Fruit fly (Drosophila melanogaster) whole organism, prepupa: ENCODE results near the gene CG43063.

Experiments used
- Blimp-1 ChIP-seq: fragments of 200-800 bp; sonication (Bioruptor generic); optimal IDR thresholded peaks from 3 replicates; lab custom pipeline; 2017; ENCODE audit warnings: missing biosample characterization, missing genetic modification characterization, mild to moderate bottlenecking, moderate library complexity, missing genetic modification reagents
- CG10631 ChIP-seq: fragments of 200-800 bp; sonication (Bioruptor generic); optimal IDR thresholded peaks from 2 replicates; lab custom pipeline; 2016; ENCODE audit warnings: missing biosample characterization, missing genetic modification characterization
- CG10669 ChIP-seq: fragments of 200-800 bp; sonication (Bioruptor generic); optimal IDR thresholded peaks from 3 replicates; lab custom pipeline; 2018; ENCODE audit warnings: missing biosample characterization, mild to moderate bottlenecking, missing genetic modification characterization, moderate library complexity
- CG11294 ChIP-seq: fragments of 200-800 bp; sonication (Bioruptor generic); IDR thresholded peaks from 2 replicates; pipeline ENCODE4 v1.3.6; 2022; ENCODE audit warnings: missing biosample characterization, missing genetic modification characterization
- CG11762 ChIP-seq: fragments of 200-800 bp; sonication (Bioruptor generic); optimal IDR thresholded peaks from 3 replicates; lab custom pipeline; 2016; ENCODE audit warnings: missing biosample characterization, missing genetic modification characterization; ENCODE audit not compliant: insufficient read depth
- CG11902 ChIP-seq: fragments of 200-800 bp; sonication (Bioruptor generic); optimal IDR thresholded peaks from 3 replicates; lab custom pipeline; 2016; ENCODE audit warnings: missing biosample characterization, missing genetic modification characterization
- CG15336 ChIP-seq: fragments of 200-800 bp; sonication (Bioruptor generic); IDR thresholded peaks from 2 replicates; pipeline ENCODE4 v1.3.6; 2022; ENCODE audit warnings: missing biosample characterization, missing genetic modification characterization
- CG1621 ChIP-seq: fragments of 200-800 bp; sonication (Bioruptor generic); optimal IDR thresholded peaks from 3 replicates; lab custom pipeline; 2018; ENCODE audit warnings: missing biosample characterization, mild to moderate bottlenecking, missing genetic modification characterization
- CG32006 ChIP-seq: fragments of 200-800 bp; sonication (Bioruptor generic); optimal IDR thresholded peaks from 3 replicates; lab custom pipeline; 2017; ENCODE audit warnings: missing biosample characterization, mild to moderate bottlenecking, missing genetic modification characterization
- CG34406 ChIP-seq: fragments of 200-800 bp; sonication (Bioruptor generic); optimal IDR thresholded peaks from 3 replicates; lab custom pipeline; 2016; ENCODE audit warnings: missing biosample characterization, missing genetic modification characterization
- CG4318 ChIP-seq: fragments of 200-800 bp; sonication (Bioruptor generic); optimal IDR thresholded peaks from 3 replicates; lab custom pipeline; 2017; ENCODE audit warnings: missing biosample characterization, mild to moderate bottlenecking, missing genetic modification characterization
- CG6163 ChIP-seq: fragments of 200-800 bp; sonication (Bioruptor generic); IDR thresholded peaks from 3 replicates; pipeline ENCODE4 v1.3.6; 2022; ENCODE audit warnings: missing biosample characterization, missing genetic modification characterization
- CG6276 ChIP-seq: fragments of 200-800 bp; sonication (Bioruptor generic); optimal IDR thresholded peaks from 2 replicates; lab custom pipeline; 2017; ENCODE audit warnings: missing biosample characterization, mild to moderate bottlenecking, missing genetic modification characterization
- CG6792 ChIP-seq: fragments of 200-800 bp; sonication (Bioruptor generic); optimal IDR thresholded peaks from 3 replicates; lab custom pipeline; 2016; ENCODE audit warnings: missing biosample characterization, missing genetic modification characterization
- CG6808 ChIP-seq: fragments of 200-800 bp; sonication (Bioruptor generic); optimal IDR thresholded peaks from 3 replicates; lab custom pipeline; 2017; ENCODE audit warnings: missing biosample characterization, missing genetic modification characterization, mild to moderate bottlenecking, moderate library complexity, missing genetic modification reagents
- CG6854 ChIP-seq: fragments of 200-800 bp; sonication (Bioruptor generic); optimal IDR thresholded peaks from 2 replicates; lab custom pipeline; 2017; ENCODE audit warnings: missing biosample characterization, mild to moderate bottlenecking, missing genetic modification characterization
- CG7368 ChIP-seq: fragments of 200-800 bp; sonication (Bioruptor generic); optimal IDR thresholded peaks from 3 replicates; lab custom pipeline; 2016; ENCODE audit warnings: missing biosample characterization, missing genetic modification characterization
- CG8632 ChIP-seq: fragments of 200-800 bp; sonication (Bioruptor generic); optimal IDR thresholded peaks from 3 replicates; lab custom pipeline; 2016; ENCODE audit warnings: missing biosample characterization, missing genetic modification characterization
- Eip78C ChIP-seq: fragments of 200-800 bp; sonication (Bioruptor generic); peaks from one replicate; lab custom pipeline; 2016; ENCODE audit warnings: missing biosample characterization, missing genetic modification characterization
- Eip93F ChIP-seq: fragments of 200-800 bp; sonication (Bioruptor generic); optimal IDR thresholded peaks from 2 replicates; lab custom pipeline; 2016; ENCODE audit warnings: missing biosample characterization, mild to moderate bottlenecking, missing genetic modification characterization
- Ets21C ChIP-seq: fragments of 200-800 bp; sonication (Bioruptor generic); optimal IDR thresholded peaks from 3 replicates; lab custom pipeline; 2016; ENCODE audit warnings: missing biosample characterization, missing genetic modification characterization
- Ets96B ChIP-seq: fragments of 200-800 bp; optimal IDR thresholded peaks from 2 replicates; lab custom pipeline; 2019; ENCODE audit warnings: missing biosample characterization, mild to moderate bottlenecking, missing genetic modification characterization, moderate library complexity
- Hr4 ChIP-seq: fragments of 200-800 bp; sonication (Bioruptor generic); optimal IDR thresholded peaks from 3 replicates; lab custom pipeline; 2016; ENCODE audit warnings: missing biosample characterization, missing genetic modification characterization
- Lpt ChIP-seq: fragments of 200-800 bp; sonication (Bioruptor generic); optimal IDR thresholded peaks from 3 replicates; lab custom pipeline; 2016; ENCODE audit warnings: missing biosample characterization, missing genetic modification characterization
- Met ChIP-seq: fragments of 200-800 bp; sonication (Bioruptor generic); optimal IDR thresholded peaks from 3 replicates; lab custom pipeline; 2016; ENCODE audit warnings: missing biosample characterization, missing genetic modification characterization
- OdsH ChIP-seq: fragments of 200-800 bp; sonication (Bioruptor generic); optimal IDR thresholded peaks from 3 replicates; lab custom pipeline; 2016; ENCODE audit warnings: missing biosample characterization, missing genetic modification characterization
- Sox102F ChIP-seq: fragments of 200-800 bp; sonication (Bioruptor generic); optimal IDR thresholded peaks from 2 replicates; lab custom pipeline; 2016; ENCODE audit warnings: missing biosample characterization, mild to moderate bottlenecking, missing genetic modification characterization
- Sox14 ChIP-seq: fragments of 200-800 bp; sonication (Bioruptor generic); optimal IDR thresholded peaks from 3 replicates; lab custom pipeline; 2016; ENCODE audit warnings: missing biosample characterization, missing genetic modification characterization
- Sox15 ChIP-seq: fragments of 200-800 bp; sonication (Bioruptor generic); optimal IDR thresholded peaks from 3 replicates; lab custom pipeline; 2016; ENCODE audit warnings: missing biosample characterization, missing genetic modification characterization
- cyc ChIP-seq: fragments of 200-800 bp; sonication (Bioruptor generic); optimal IDR thresholded peaks from 3 replicates; lab custom pipeline; 2016; ENCODE audit warnings: missing biosample characterization, missing genetic modification characterization
- dac ChIP-seq: fragments of 200-800 bp; sonication (Bioruptor generic); optimal IDR thresholded peaks from 2 replicates; lab custom pipeline; 2017; ENCODE audit warnings: missing biosample characterization, mild to moderate bottlenecking, missing genetic modification characterization
- eg ChIP-seq: fragments of 200-800 bp; sonication (Bioruptor generic); IDR thresholded peaks from 3 replicates; pipeline ENCODE4 v1.3.6; 2022; ENCODE audit warnings: missing biosample characterization, missing genetic modification characterization
- esn ChIP-seq: fragments of 200-800 bp; sonication (Bioruptor generic); optimal IDR thresholded peaks from 2 replicates; lab custom pipeline; 2016; ENCODE audit warnings: missing biosample characterization, mild to moderate bottlenecking, missing genetic modification characterization, moderate library complexity
- fkh ChIP-seq: fragments of 200-800 bp; sonication (Bioruptor generic); optimal IDR thresholded peaks from 3 replicates; lab custom pipeline; 2017; ENCODE audit warnings: missing biosample characterization, mild to moderate bottlenecking, missing genetic modification characterization, moderate library complexity
- lz ChIP-seq: fragments of 200-800 bp; sonication (Bioruptor generic); optimal IDR thresholded peaks from 3 replicates; lab custom pipeline; 2016; ENCODE audit warnings: missing biosample characterization, missing genetic modification characterization
- net ChIP-seq: fragments of 200-800 bp; sonication (Bioruptor generic); optimal IDR thresholded peaks from 3 replicates; lab custom pipeline; 2016; ENCODE audit warnings: missing biosample characterization, missing genetic modification characterization
- pdm3 ChIP-seq: fragments of 200-800 bp; sonication (Bioruptor generic); optimal IDR thresholded peaks from 3 replicates; lab custom pipeline; 2016; ENCODE audit warnings: missing biosample characterization, missing genetic modification characterization
- spab ChIP-seq: fragments of 200-800 bp; sonication (Bioruptor generic); optimal IDR thresholded peaks from 2 replicates; lab custom pipeline; 2017; ENCODE audit warnings: missing biosample characterization, mild to moderate bottlenecking, missing genetic modification characterization, missing genetic modification reagents
- ss ChIP-seq, 2 experiments: fragments of 200-800 bp; sonication (Bioruptor generic); optimal IDR thresholded peaks; 2 replicates in 1 of 2; 3 replicates in 1 of 2; lab custom pipeline; 2017 to 2018; ENCODE audit warnings: mild to moderate bottlenecking in 2 of 2, missing biosample characterization in 2 of 2, missing genetic modification characterization in 2 of 2, moderate library complexity in 1 of 2
- svp ChIP-seq: fragments of 200-800 bp; sonication (Bioruptor generic); peaks from one replicate; lab custom pipeline; 2016; ENCODE audit warnings: missing biosample characterization, missing genetic modification characterization
- topi ChIP-seq: fragments of 200-800 bp; sonication (Bioruptor generic); optimal IDR thresholded peaks from 3 replicates; lab custom pipeline; 2016; ENCODE audit warnings: missing biosample characterization, missing genetic modification characterization

Gene CG43063

DNA sequence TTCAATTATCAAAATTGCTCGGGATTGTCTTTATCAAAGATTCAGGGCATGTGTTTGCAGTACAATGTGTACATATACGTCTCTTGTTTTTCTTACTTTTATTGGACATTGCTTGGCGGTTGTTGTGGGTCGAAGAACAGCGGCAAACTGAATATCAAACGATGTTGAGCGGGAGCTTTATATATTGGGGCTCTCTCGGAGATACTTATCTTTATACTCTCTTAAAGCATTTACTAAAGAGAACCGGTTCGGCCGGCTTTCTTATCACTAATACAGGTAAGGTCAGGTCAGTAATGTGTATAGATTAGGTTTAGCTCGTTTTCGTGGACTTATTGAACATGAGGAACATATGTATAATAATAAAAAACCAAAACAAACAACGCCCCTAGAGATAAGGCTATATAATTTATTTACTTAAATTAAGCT, 34.7 kb upstream of the CG43063 start, which contains the start of gene CG7966 (continued):
- TF ChIP-seq CG6276 (no peak), net (GFP tag; lab: Kevin White, UChicago) (peak; percentile 31), Blimp-1 (no peak), fkh (peak; percentile 100), CG11762 (no peak), CG6808 (no peak), CG6163 (GFP tag; lab: Robert Waterston, UW) (no peak; the same call in 1 of the 3 replicates), Eip93F (GFP tag; lab: Kevin White, UChicago) (no peak), eg (GFP tag; lab: Robert Waterston, UW) (peak; percentile 46; the same call in 2 of the 3 replicates), Ets21C (GFP tag; lab: Kevin White, UChicago) (no peak), ss (GFP tag; optimal IDR thresholded peaks at IDR 0.05; lab: Kevin White, UChicago) (peak in 1 of 2 experiments; percentile 47), CG10669 (GFP tag; lab: Kevin White, UChicago) (no peak), CG11294 (GFP tag; lab: Robert Waterston, UW) (no peak), CG34406 (GFP tag; lab: Kevin White, UChicago) (no peak), svp (GFP tag; lab: Kevin White, UChicago) (peak; percentile 95), Sox15 (GFP tag; lab: Kevin White, UChicago) (no peak), CG6792 (GFP tag; lab: Kevin White, UChicago) (peak; percentile 32), cyc (GFP tag; lab: Kevin White, UChicago) (no peak), lz (GFP tag; lab: Kevin White, UChicago) (no peak), CG6854 (peak; percentile 81), esn (GFP tag; lab: Kevin White, UChicago) (peak; percentile 49), CG8632 (GFP tag; lab: Kevin White, UChicago) (no peak), Lpt (GFP tag; lab: Kevin White, UChicago) (peak; percentile 42), CG11902 (GFP tag; lab: Kevin White, UChicago) (no peak), Sox102F (peak; percentile 67), Ets96B (tag; lab: Kevin White, UChicago) (no peak), CG10631 (no peak), CG4318 (GFP tag; lab: Kevin White, UChicago) (no peak), topi (GFP tag; lab: Kevin White, UChicago) (peak; percentile 13), CG7368 (GFP tag; lab: Kevin White, UChicago) (no peak), CG15336 (GFP tag; lab: Robert Waterston, UW) (peak; percentile 55; the same call in 1 of the 2 replicates), CG1621 (tag; lab: Kevin White, UChicago) (peak; percentile 25), OdsH (GFP tag; lab: Kevin White, UChicago) (no peak), spab (GFP tag; lab: Kevin White, UChicago) (no peak), Hr4 (GFP tag; lab: Kevin White, UChicago) (no peak)

DNA sequence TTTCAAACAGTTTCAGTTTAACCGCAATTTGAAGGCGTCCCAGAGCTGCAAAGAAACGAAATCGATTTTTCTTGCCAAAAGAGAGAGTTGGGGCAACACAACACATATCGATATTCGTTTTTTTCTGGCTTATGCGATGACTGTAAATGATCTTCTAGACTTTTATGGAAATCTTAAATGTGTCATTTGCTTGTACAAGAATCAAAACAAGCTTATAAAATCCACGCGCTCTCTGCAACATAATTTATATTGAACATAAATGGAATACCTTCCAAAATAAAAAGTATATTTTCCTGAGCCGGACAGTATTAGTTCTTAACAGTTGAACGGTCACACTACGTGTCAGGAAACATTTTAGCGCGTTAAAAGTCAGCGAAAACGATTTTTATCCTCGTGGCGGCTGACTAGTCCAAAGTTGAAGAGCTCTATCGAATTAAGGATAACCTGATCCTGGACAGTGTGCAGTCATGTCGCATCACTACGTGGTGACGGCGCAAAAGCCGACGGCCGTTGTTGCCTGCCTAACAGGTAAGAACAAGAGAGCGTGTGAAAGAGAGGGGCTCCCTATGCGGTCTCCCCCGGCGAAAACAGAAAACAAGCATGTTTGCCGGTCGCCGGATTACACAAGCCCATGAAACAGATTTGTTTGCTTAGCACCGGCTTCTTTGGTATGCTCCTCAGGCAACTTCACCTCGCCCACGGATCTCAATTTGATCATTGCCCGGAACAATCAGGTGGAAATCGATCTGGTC, 33.9 kb upstream of the CG43063 start, which contains the start of gene pic:
TSS of gene pic (plus strand) at position 304 of the 752 bp plus-strand sequence.
- TF ChIP-seq fkh (peak; percentile 60), topi (GFP tag; lab: Kevin White, UChicago) (no peak), lz (GFP tag; lab: Kevin White, UChicago) (no peak), CG6276 (peak; percentile 98)

dm6 chr3R:13056553-13056952, 29.5 kb upstream of the CG43063 start:
- TF ChIP-seq pdm3 (no peak), Met (no peak), Sox15 (GFP tag; lab: Kevin White, UChicago) (no peak), CG8632 (GFP tag; lab: Kevin White, UChicago) (no peak), Sox14 (GFP tag; lab: Kevin White, UChicago) (no peak), CG7368 (GFP tag; lab: Kevin White, UChicago) (no peak), eg (GFP tag; lab: Robert Waterston, UW) (no peak), CG6854 (no peak), dac (no peak), Lpt (GFP tag; lab: Kevin White, UChicago) (no peak), Eip78C (GFP tag; lab: Kevin White, UChicago) (no peak), CG32006 (GFP tag; lab: Kevin White, UChicago) (no peak), CG6792 (GFP tag; lab: Kevin White, UChicago) (no peak)
- TF ChIP-seq, all 60 proteins: peak for 0
